Fruit fly (Drosophila melanogaster): ENCODE results near the gene ham.

dm6 chr2L:18792806-18793205 is at the start of gene ham:
- no peak for TF ChIP-seq CG8478 (optimal IDR thresholded peaks at IDR 0.05)
- TF ChIP-seq CTCF (optimal IDR thresholded peaks at IDR 0.05), result no peak
